Worm (Caenorhabditis elegans) whole organism, midembryonic: Measurements from ENCODE around the gene ceh-86.
A peak's percentile ranks its signal among the peaks of the same experiment; 100 is the strongest.

Experiments
- T22C8.4 ChIP-seq: fragments of 200-800 bp; sonication (Bioruptor generic); IDR thresholded peaks from 2 replicates; pipeline ENCODE4 v1.3.6; 2022; ENCODE audit warnings: missing genetic modification characterization, missing compliant biosample characterization
- cog-1 ChIP-seq: sonication (generic microtip); optimal IDR thresholded peaks from 2 replicates; lab custom pipeline; 2016; ENCODE audit warnings: missing genetic modification characterization, missing compliant biosample characterization
- flt-1 ChIP-seq: fragments of 200-800 bp; sonication (Bioruptor generic); IDR thresholded peaks from 2 replicates; pipeline ENCODE4 v1.3.6; 2022; ENCODE audit warnings: missing genetic modification characterization, missing compliant biosample characterization
- klf-2 ChIP-seq: fragments of 200-800 bp; sonication (Bioruptor generic); conservative IDR thresholded peaks from 2 replicates; pipeline ENCODE4 v1.3.6; 2022; ENCODE audit warnings: missing genetic modification reagents, missing genetic modification characterization, missing compliant biosample characterization
- med-1 ChIP-seq: sonication (generic microtip); optimal IDR thresholded peaks from 2 replicates; lab custom pipeline; 2017; ENCODE audit warnings: missing genetic modification characterization, mild to moderate bottlenecking, missing compliant biosample characterization, antibody characterized with exemption, missing genetic modification reagents; ENCODE audit not compliant: insufficient read depth
- ref-1 ChIP-seq: fragments of 200-800 bp; sonication (Bioruptor generic); conservative IDR thresholded peaks from 2 replicates; pipeline ENCODE4 v1.3.6; 2022; ENCODE audit warnings: missing genetic modification reagents, missing genetic modification characterization, missing compliant biosample characterization
- tab-1 ChIP-seq: fragments of 200-800 bp; sonication (Bioruptor generic); IDR thresholded peaks from 2 replicates; pipeline ENCODE4 v1.3.6; 2022; ENCODE audit warnings: missing genetic modification characterization, missing compliant biosample characterization
- ztf-23 ChIP-seq: fragments of 200-800 bp; sonication (Bioruptor generic); IDR thresholded peaks from 2 replicates; pipeline ENCODE4 v1.3.6; 2022; ENCODE audit warnings: missing genetic modification reagents, missing genetic modification characterization, missing compliant biosample characterization
- ztf-29 ChIP-seq: fragments of 200-800 bp; sonication (Bioruptor generic); IDR thresholded peaks from 2 replicates; pipeline ENCODE4 v1.3.6; 2022; ENCODE audit warnings: missing genetic modification reagents, missing genetic modification characterization, missing compliant biosample characterization

The ceh-86 gene

ce11 chrII:2454822-2455221 lies 22.9 kb upstream of the ceh-86 start:
- TF ChIP-seq ztf-23 (GFP tag; lab: Robert Waterston, UW) (no peak), tab-1 (GFP tag; lab: Robert Waterston, UW) (no peak)

ce11 chrII:2452492-2452891 lies 20.6 kb upstream of the ceh-86 start:
- TF ChIP-seq T22C8.4 (GFP tag; lab: Robert Waterston, UW) (no peak; the same call in 1 of the 2 replicates), klf-2 (GFP tag; lab: Robert Waterston, UW) (peak; percentile 50; the same call in 1 of the 2 replicates), cog-1 (tag; lab: Kevin White, UChicago) (no peak), flt-1 (GFP tag; lab: Robert Waterston, UW) (no peak), ref-1 (GFP tag; lab: Robert Waterston, UW) (no peak), tab-1 (GFP tag; lab: Robert Waterston, UW) (no peak)

- TF ChIP-seq ztf-29 (GFP tag; lab: Robert Waterston, UW) (no peak), tab-1 (GFP tag; lab: Robert Waterston, UW) (no peak), klf-2 (GFP tag; lab: Robert Waterston, UW) (0 out of 2 replicates have a peak, but pooled peaks have one; percentile 34), med-1 (GFP tag; lab: Kevin White, UChicago) (no peak), flt-1 (GFP tag; lab: Robert Waterston, UW) (no peak), T22C8.4 (GFP tag; lab: Robert Waterston, UW) (peak; percentile 48), ref-1 (GFP tag; lab: Robert Waterston, UW) (no peak), cog-1 (tag; lab: Kevin White, UChicago) (no peak), ztf-23 (GFP tag; lab: Robert Waterston, UW) (no peak)
Measured at ce11 chrII:2450990-2451389, 19.1 kb upstream of the ceh-86 start.

ce11 chrII:2446727-2447126 lies 14.9 kb upstream of the ceh-86 start:
- TF ChIP-seq klf-2 (GFP tag; lab: Robert Waterston, UW): no peak
- no peak for TF ChIP-seq tab-1 (GFP tag; lab: Robert Waterston, UW)
- no peak for TF ChIP-seq ztf-23 (GFP tag; lab: Robert Waterston, UW)
- TF ChIP-seq cog-1 (tag; lab: Kevin White, UChicago): no peak
- no peak for TF ChIP-seq med-1 (GFP tag; lab: Kevin White, UChicago)
- TF ChIP-seq ref-1 (GFP tag; lab: Robert Waterston, UW): no peak
- TF ChIP-seq T22C8.4 (GFP tag; lab: Robert Waterston, UW): no peak
- TF ChIP-seq ztf-29 (GFP tag; lab: Robert Waterston, UW): no peak
- no peak for TF ChIP-seq flt-1 (GFP tag; lab: Robert Waterston, UW)

- TF ChIP-seq ztf-29 (GFP tag; lab: Robert Waterston, UW): no peak
- TF ChIP-seq tab-1 (GFP tag; lab: Robert Waterston, UW): no peak
- no peak for TF ChIP-seq med-1 (GFP tag; lab: Kevin White, UChicago)
- TF ChIP-seq flt-1 (GFP tag; lab: Robert Waterston, UW): no peak
- no peak for TF ChIP-seq ztf-23 (GFP tag; lab: Robert Waterston, UW)
- no peak for TF ChIP-seq T22C8.4 (GFP tag; lab: Robert Waterston, UW)
- no peak for TF ChIP-seq cog-1 (tag; lab: Kevin White, UChicago)
- no peak for TF ChIP-seq ref-1 (GFP tag; lab: Robert Waterston, UW)
- no peak for TF ChIP-seq klf-2 (GFP tag; lab: Robert Waterston, UW)
Measured at ce11 chrII:2445164-2445563, 13.3 kb upstream of the ceh-86 start.

ce11 chrII:2442979-2443378 lies 11.1 kb upstream of the ceh-86 start, which contains the start of gene vab-19:
vab-19 (plus strand) TSS chrII:2443279.
- TF ChIP-seq klf-2 (GFP tag; lab: Robert Waterston, UW) (no peak), ref-1 (GFP tag; lab: Robert Waterston, UW) (no peak), cog-1 (tag; lab: Kevin White, UChicago) (no peak), flt-1 (GFP tag; lab: Robert Waterston, UW) (no peak), ztf-29 (GFP tag; lab: Robert Waterston, UW) (no peak), med-1 (GFP tag; lab: Kevin White, UChicago) (no peak), ztf-23 (GFP tag; lab: Robert Waterston, UW) (no peak), tab-1 (GFP tag; lab: Robert Waterston, UW) (no peak), T22C8.4 (GFP tag; lab: Robert Waterston, UW) (no peak)

ce11 chrII:2442243-2442642 lies 10.4 kb upstream of the ceh-86 start:
- TF ChIP-seq ztf-23 (GFP tag; lab: Robert Waterston, UW) (no peak), tab-1 (GFP tag; lab: Robert Waterston, UW) (no peak), klf-2 (GFP tag; lab: Robert Waterston, UW) (no peak), cog-1 (tag; lab: Kevin White, UChicago) (no peak), ref-1 (GFP tag; lab: Robert Waterston, UW) (no peak), flt-1 (GFP tag; lab: Robert Waterston, UW) (no peak), T22C8.4 (GFP tag; lab: Robert Waterston, UW) (no peak), ztf-29 (GFP tag; lab: Robert Waterston, UW) (no peak), med-1 (GFP tag; lab: Kevin White, UChicago) (no peak)

- TF ChIP-seq ref-1 (GFP tag; lab: Robert Waterston, UW) (no peak), ztf-29 (GFP tag; lab: Robert Waterston, UW) (no peak), flt-1 (GFP tag; lab: Robert Waterston, UW) (no peak), cog-1 (tag; lab: Kevin White, UChicago) (no peak), T22C8.4 (GFP tag; lab: Robert Waterston, UW) (no peak), med-1 (GFP tag; lab: Kevin White, UChicago) (no peak), tab-1 (GFP tag; lab: Robert Waterston, UW) (no peak), ztf-23 (GFP tag; lab: Robert Waterston, UW) (no peak), klf-2 (GFP tag; lab: Robert Waterston, UW) (no peak)
Measured at ce11 chrII:2440312-2440711, 8.4 kb upstream of the ceh-86 start.

- no peak for TF ChIP-seq ztf-29 (GFP tag; lab: Robert Waterston, UW)
- TF ChIP-seq med-1 (GFP tag; lab: Kevin White, UChicago): no peak
- no peak for TF ChIP-seq klf-2 (GFP tag; lab: Robert Waterston, UW)
- no peak for TF ChIP-seq ref-1 (GFP tag; lab: Robert Waterston, UW)
- TF ChIP-seq cog-1 (tag; lab: Kevin White, UChicago): no peak
- no peak for TF ChIP-seq flt-1 (GFP tag; lab: Robert Waterston, UW)
- TF ChIP-seq tab-1 (GFP tag; lab: Robert Waterston, UW): no peak
- no peak for TF ChIP-seq ztf-23 (GFP tag; lab: Robert Waterston, UW)
- no peak for TF ChIP-seq T22C8.4 (GFP tag; lab: Robert Waterston, UW)
Measured at ce11 chrII:2438944-2439343, 7.1 kb upstream of the ceh-86 start.
